Worm (Caenorhabditis elegans) whole organism, L3 larva: ENCODE data around the gene T24A6.7.
A peak's percentile ranks its signal among the peaks of the same experiment; 100 is the strongest.
"Not testable (repeated sequence)": the region's sequence is repeated elsewhere in the genome, so short reads cannot be mapped to it uniquely, and the experiment has no call there.

Experiments
- R02D3.7 ChIP-seq: fragments of 150-350 bp; optimal IDR thresholded peaks from 2 replicates; lab custom pipeline; 2014; ENCODE audit warnings: missing biosample characterization, missing genetic modification characterization
- ZK546.5 ChIP-seq: sonication (generic microtip); optimal IDR thresholded peaks from 2 replicates; lab custom pipeline; 2017; ENCODE audit warnings: missing biosample characterization, missing genetic modification characterization
- aly-2 ChIP-seq: fragments of 150-350 bp; optimal IDR thresholded peaks from 2 replicates; lab custom pipeline; 2014; ENCODE audit warnings: missing biosample characterization, missing genetic modification characterization
- ama-1 ChIP-seq: fragments of 150-350 bp; optimal IDR thresholded peaks from 2 replicates; lab custom pipeline; 2018
- ceh-16 ChIP-seq: sonication (generic microtip); optimal IDR thresholded peaks from 2 replicates; lab custom pipeline; 2017; ENCODE audit warnings: missing biosample characterization, missing genetic modification characterization
- ceh-28 ChIP-seq: fragments of 150-350 bp; optimal IDR thresholded peaks from 2 replicates; lab custom pipeline; 2014; ENCODE audit warnings: missing biosample characterization, missing genetic modification reagents, missing genetic modification characterization
- ceh-9 ChIP-seq: sonication (generic microtip); optimal IDR thresholded peaks from 2 replicates; lab custom pipeline; 2018; ENCODE audit warnings: missing biosample characterization, missing genetic modification characterization
- daf-12 ChIP-seq: fragments of 150-350 bp; optimal IDR thresholded peaks from 2 replicates; lab custom pipeline; 2014; ENCODE audit warnings: missing biosample characterization, missing genetic modification reagents, missing genetic modification characterization
- egl-27 ChIP-seq: sonication (generic microtip); optimal IDR thresholded peaks from 4 replicates; lab custom pipeline; 2017; ENCODE audit warnings: missing biosample characterization, missing genetic modification reagents, missing genetic modification characterization
- egl-5 ChIP-seq: fragments of 150-350 bp; optimal IDR thresholded peaks from 2 replicates; lab custom pipeline; 2017; ENCODE audit warnings: missing biosample characterization, missing genetic modification reagents, missing genetic modification characterization, inconsistent platforms
- elt-2 ChIP-seq: sonication (generic microtip); optimal IDR thresholded peaks from 2 replicates; lab custom pipeline; 2016; ENCODE audit warnings: missing genetic modification reagents, mild to moderate bottlenecking, missing genetic modification characterization, missing compliant biosample characterization
- elt-3 ChIP-seq, 3 experiments: fragments of 150-350 bp in 1 of 3; sonication (generic microtip) in 2 of 3; optimal IDR thresholded peaks; 2 replicates in 2 of 3; 4 replicates in 1 of 3; lab custom pipeline; 2014 to 2017; ENCODE audit warnings: missing biosample characterization in 3 of 3, missing genetic modification characterization in 3 of 3
- eor-1 ChIP-seq, 2 experiments: fragments of 150-350 bp; optimal IDR thresholded peaks; 2 replicates each; lab custom pipeline; 2014 to 2018; ENCODE audit warnings: missing biosample characterization in 2 of 2, missing genetic modification characterization in 2 of 2
- fkh-10 ChIP-seq: sonication (generic microtip); optimal IDR thresholded peaks from 2 replicates; lab custom pipeline; 2017; ENCODE audit warnings: missing biosample characterization, missing genetic modification reagents, missing genetic modification characterization
- fkh-2 ChIP-seq: fragments of 150-350 bp; optimal IDR thresholded peaks from 2 replicates; lab custom pipeline; 2014; ENCODE audit warnings: missing biosample characterization, missing genetic modification reagents, missing genetic modification characterization
- fos-1 ChIP-seq: fragments of 150-350 bp; optimal IDR thresholded peaks from 2 replicates; lab custom pipeline; 2014; ENCODE audit warnings: missing biosample characterization, missing genetic modification characterization
- hmg-11 ChIP-seq: sonication (generic microtip); optimal IDR thresholded peaks from 2 replicates; lab custom pipeline; 2016; ENCODE audit warnings: missing genetic modification characterization, missing compliant biosample characterization
- jun-1 ChIP-seq: fragments of 150-350 bp; optimal IDR thresholded peaks from 2 replicates; lab custom pipeline; 2014; ENCODE audit warnings: missing biosample characterization, missing genetic modification reagents, missing genetic modification characterization
- lin-15B ChIP-seq: fragments of 150-350 bp; optimal IDR thresholded peaks from 2 replicates; lab custom pipeline; 2014; ENCODE audit warnings: missing biosample characterization, missing genetic modification characterization
- lin-39 ChIP-seq: fragments of 150-350 bp; optimal IDR thresholded peaks from 2 replicates; lab custom pipeline; 2018; ENCODE audit warnings: missing biosample characterization, missing genetic modification reagents, missing genetic modification characterization
- lsy-12 ChIP-seq: sonication (generic microtip); optimal IDR thresholded peaks from 2 replicates; lab custom pipeline; 2016; ENCODE audit warnings: mild to moderate bottlenecking, missing genetic modification characterization, missing compliant biosample characterization
- mdl-1 ChIP-seq: fragments of 150-350 bp; optimal IDR thresholded peaks from 2 replicates; lab custom pipeline; 2014; ENCODE audit warnings: missing biosample characterization, missing genetic modification characterization
- mml-1 ChIP-seq: fragments of 150-350 bp; sonication (generic microtip); optimal IDR thresholded peaks from 3 replicates; lab custom pipeline; 2014; ENCODE audit warnings: missing biosample characterization, missing genetic modification characterization
- nfya-1 ChIP-seq: sonication (generic microtip); optimal IDR thresholded peaks from 2 replicates; lab custom pipeline; 2017; ENCODE audit warnings: missing genetic modification characterization, mild to moderate bottlenecking, missing compliant biosample characterization, antibody characterized with exemption, moderate library complexity; ENCODE audit not compliant: insufficient read depth
- nhr-11 ChIP-seq: fragments of 150-350 bp; optimal IDR thresholded peaks from 2 replicates; lab custom pipeline; 2014; ENCODE audit warnings: missing biosample characterization, missing genetic modification characterization
- nhr-12 ChIP-seq: fragments of 150-350 bp; optimal IDR thresholded peaks from 2 replicates; lab custom pipeline; 2014; ENCODE audit warnings: missing biosample characterization, missing genetic modification characterization
- nhr-23 ChIP-seq: fragments of 150-350 bp; optimal IDR thresholded peaks from 2 replicates; lab custom pipeline; 2014; ENCODE audit warnings: missing biosample characterization, missing genetic modification reagents, missing genetic modification characterization
- nhr-237 ChIP-seq: fragments of 150-350 bp; optimal IDR thresholded peaks from 2 replicates; lab custom pipeline; 2014; ENCODE audit warnings: missing biosample characterization, missing genetic modification characterization
- nhr-25 ChIP-seq: sonication (generic microtip); optimal IDR thresholded peaks from 2 replicates; lab custom pipeline; 2017; ENCODE audit warnings: missing biosample characterization, missing genetic modification characterization
- nhr-43 ChIP-seq: sonication (generic microtip); optimal IDR thresholded peaks from 2 replicates; lab custom pipeline; 2016; ENCODE audit warnings: mild to moderate bottlenecking, missing genetic modification characterization, missing compliant biosample characterization; ENCODE audit not compliant: poor library complexity, severe bottlenecking
- nhr-76 ChIP-seq: fragments of 150-350 bp; sonication (generic microtip); optimal IDR thresholded peaks from 5 replicates; lab custom pipeline; 2014; ENCODE audit warnings: missing biosample characterization, missing genetic modification characterization
- nhr-77 ChIP-seq: fragments of 150-350 bp; optimal IDR thresholded peaks from 2 replicates; lab custom pipeline; 2014; ENCODE audit warnings: missing biosample characterization, missing genetic modification characterization
- pqm-1 ChIP-seq: fragments of 150-350 bp; optimal IDR thresholded peaks from 2 replicates; lab custom pipeline; 2017; ENCODE audit warnings: missing biosample characterization, missing genetic modification characterization, inconsistent platforms
- skn-1 ChIP-seq: fragments of 150-350 bp; optimal IDR thresholded peaks from 2 replicates; lab custom pipeline; 2014; ENCODE audit warnings: missing biosample characterization, missing genetic modification characterization
- tbx-2 ChIP-seq: sonication (generic microtip); optimal IDR thresholded peaks from 2 replicates; lab custom pipeline; 2016; ENCODE audit warnings: mild to moderate bottlenecking, missing genetic modification characterization, missing compliant biosample characterization
- unc-39 ChIP-seq: sonication (generic microtip); optimal IDR thresholded peaks from 4 replicates; lab custom pipeline; 2017; ENCODE audit warnings: missing biosample characterization, missing genetic modification characterization
- unc-62 ChIP-seq: fragments of 150-350 bp; sonication (generic microtip); optimal IDR thresholded peaks from 4 replicates; lab custom pipeline; 2014; ENCODE audit warnings: missing biosample characterization, missing genetic modification reagents, missing genetic modification characterization
- zag-1 ChIP-seq: fragments of 150-350 bp; optimal IDR thresholded peaks from 2 replicates; lab custom pipeline; 2014; ENCODE audit warnings: missing biosample characterization, missing genetic modification characterization
- ztf-4 ChIP-seq: fragments of 150-350 bp; optimal IDR thresholded peaks from 2 replicates; lab custom pipeline; 2014; ENCODE audit warnings: missing biosample characterization, missing genetic modification characterization

T24A6.7 gene

ce11 chrV:3502038-3502437 lies 23.0 kb upstream of the T24A6.7 start, which contains the start of the genes C07G3.8 and C07G3.10:
C07G3.8 (minus strand) TSS chrV:3502138.
C07G3.10 (plus strand) TSS chrV:3502307.
- TF ChIP-seq nhr-25 (tag; lab: Kevin White, UChicago) (no peak), nhr-77 (tag; lab: Kevin White, UChicago) (no peak), fkh-10 (no peak), mdl-1 (tag; lab: Kevin White, UChicago) (no peak), egl-27 (tag; lab: Kevin White, UChicago) (no peak), ztf-4 (tag; lab: Kevin White, UChicago) (no peak), nhr-76 (tag; lab: Kevin White, UChicago) (no peak), mml-1 (no peak), egl-5 (tag; lab: Kevin White, UChicago) (no peak), lin-15B (no peak), eor-1 (tag; optimal IDR thresholded peaks at IDR 0.05; lab: Kevin White, UChicago) (no peak)

- TF ChIP-seq lsy-12 (tag; lab: Kevin White, UChicago), result no peak
- TF ChIP-seq nhr-43 (tag; lab: Kevin White, UChicago), result no peak
- TF ChIP-seq fkh-2 (tag; lab: Kevin White, UChicago), result no peak
- TF ChIP-seq unc-39 (tag; lab: Kevin White, UChicago), result no peak
- no peak for TF ChIP-seq mml-1
- TF ChIP-seq nhr-23 (tag; lab: Kevin White, UChicago), result peak; percentile 23
- TF ChIP-seq ceh-28 (tag; lab: Kevin White, UChicago), result no peak
- no peak for TF ChIP-seq lin-15B
- TF ChIP-seq egl-27 (tag; lab: Kevin White, UChicago), result no peak
- no peak for TF ChIP-seq nhr-237 (tag; lab: Kevin White, UChicago)
- no peak for TF ChIP-seq nhr-25 (tag; lab: Kevin White, UChicago)
- no peak for TF ChIP-seq ama-1 (lab: Kevin White, UChicago)
- no peak for TF ChIP-seq fos-1
- TF ChIP-seq elt-2 (tag; lab: Kevin White, UChicago), result peak; percentile 98
- TF ChIP-seq aly-2 (tag; lab: Kevin White, UChicago), result no peak
- no peak for TF ChIP-seq lin-39
- no peak for TF ChIP-seq skn-1 (tag; lab: Kevin White, UChicago)
- peak; percentile 97 for TF ChIP-seq pqm-1 (tag; lab: Kevin White, UChicago)
- no peak for TF ChIP-seq mdl-1 (tag; lab: Kevin White, UChicago)
- TF ChIP-seq ztf-4 (tag; lab: Kevin White, UChicago), result no peak
- TF ChIP-seq nhr-11, result no peak
- TF ChIP-seq zag-1 (tag; lab: Kevin White, UChicago), result no peak
- TF ChIP-seq nhr-12 (tag; lab: Kevin White, UChicago), result no peak
- peak in 1 of 3 experiments; percentile 47 for TF ChIP-seq elt-3 (tag; optimal IDR thresholded peaks at IDR 0.05; lab: Kevin White, UChicago)
- TF ChIP-seq tbx-2 (tag; lab: Kevin White, UChicago), result no peak
- TF ChIP-seq eor-1 (tag; optimal IDR thresholded peaks at IDR 0.05; lab: Kevin White, UChicago), result no peak
- no peak for TF ChIP-seq ceh-9
- TF ChIP-seq nfya-1 (tag; lab: Kevin White, UChicago), result no peak
- no peak for TF ChIP-seq ZK546.5 (tag; lab: Kevin White, UChicago)
- TF ChIP-seq R02D3.7 (tag; lab: Kevin White, UChicago), result no peak
- TF ChIP-seq unc-62 (GFP tag; lab: Kevin White, UChicago), result no peak
- no peak for TF ChIP-seq nhr-76 (tag; lab: Kevin White, UChicago)
- no peak for TF ChIP-seq fkh-10
- peak; percentile 55 for TF ChIP-seq jun-1 (tag; lab: Kevin White, UChicago)
- TF ChIP-seq hmg-11, result no peak
- TF ChIP-seq ceh-16 (tag; lab: Kevin White, UChicago), result no peak
- no peak for TF ChIP-seq daf-12 (tag; lab: Kevin White, UChicago)
Observed at ce11 chrV:3505745-3506144, 19.3 kb upstream of the T24A6.7 start.

ce11 chrV:3506252-3506651 lies 18.8 kb upstream of the T24A6.7 start, which contains the start of gene ugt-64:
ugt-64 (minus strand) TSS chrV:3506352.
- TF ChIP-seq nhr-11, ceh-9, fos-1: not testable (repeated sequence)
